Worm (Caenorhabditis elegans): ENCODE data around the gene abce-1.

The abce-1 gene

ce11 chrIII:13139301-13139700 is 14.3 kb upstream of the abce-1 start, which contains the start of gene bre-2:
bre-2 (minus strand) TSS chrIII:13139626.
- no peak for TF ChIP-seq klf-2 (GFP tag; conservative IDR thresholded peaks at IDR 0.05)
- TF ChIP-seq flt-1 (GFP tag; IDR thresholded peaks at IDR 0.05) = no peak
- TF ChIP-seq ztf-23 (GFP tag; IDR thresholded peaks at IDR 0.05) = no peak
- TF ChIP-seq ref-1 (GFP tag; conservative IDR thresholded peaks at IDR 0.05) = no peak
- no peak for TF ChIP-seq ztf-29 (GFP tag; IDR thresholded peaks at IDR 0.05)
- no peak for TF ChIP-seq cog-1 (tag; optimal IDR thresholded peaks at IDR 0.05)
- no peak for TF ChIP-seq tab-1 (GFP tag; IDR thresholded peaks at IDR 0.05)
- no peak for TF ChIP-seq med-1 (GFP tag; optimal IDR thresholded peaks at IDR 0.05; ENCODE audit: insufficient read depth)
- no peak for TF ChIP-seq T22C8.4 (GFP tag; IDR thresholded peaks at IDR 0.05)

DNA sequence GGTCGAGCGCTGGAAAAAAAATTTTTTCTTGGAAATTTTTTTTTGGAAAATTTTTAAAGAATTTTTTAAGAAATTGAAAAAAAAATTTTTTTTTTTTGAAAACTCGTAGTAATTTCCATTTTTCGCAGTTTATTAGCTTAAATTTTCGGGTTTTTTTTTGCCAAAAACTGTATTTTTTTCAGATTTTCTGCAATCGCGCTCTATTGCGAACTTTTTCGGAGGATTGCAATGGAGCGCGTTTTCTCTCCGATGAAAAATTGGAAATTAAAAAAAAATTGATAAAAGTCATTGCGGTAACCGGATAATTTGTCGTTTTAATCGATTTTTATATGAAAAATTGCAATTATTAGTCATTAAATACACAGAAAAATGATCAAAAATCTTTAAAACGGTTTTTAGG is 1.9 kb upstream of the abce-1 start:
- no peak for TF ChIP-seq med-1 (GFP tag; optimal IDR thresholded peaks at IDR 0.05; ENCODE audit: insufficient read depth)
- TF ChIP-seq cog-1 (tag; optimal IDR thresholded peaks at IDR 0.05) = no peak
- no peak for TF ChIP-seq T22C8.4 (GFP tag; IDR thresholded peaks at IDR 0.05)
- TF ChIP-seq tab-1 (GFP tag; IDR thresholded peaks at IDR 0.05) = no peak
- no peak for TF ChIP-seq ztf-23 (GFP tag; IDR thresholded peaks at IDR 0.05)
- no peak for TF ChIP-seq flt-1 (GFP tag; IDR thresholded peaks at IDR 0.05)
- no peak for TF ChIP-seq ztf-29 (GFP tag; IDR thresholded peaks at IDR 0.05)
- TF ChIP-seq klf-2 (GFP tag; conservative IDR thresholded peaks at IDR 0.05) = no peak

- TF ChIP-seq ref-1 (GFP tag; conservative IDR thresholded peaks at IDR 0.05) (no peak), T22C8.4 (GFP tag; IDR thresholded peaks at IDR 0.05) (no peak), tab-1 (GFP tag; IDR thresholded peaks at IDR 0.05) (no peak), cog-1 (tag; optimal IDR thresholded peaks at IDR 0.05) (no peak), flt-1 (GFP tag; IDR thresholded peaks at IDR 0.05) (no peak), klf-2 (GFP tag; conservative IDR thresholded peaks at IDR 0.05) (no peak), med-1 (GFP tag; optimal IDR thresholded peaks at IDR 0.05; ENCODE audit: insufficient read depth) (no peak), ztf-29 (GFP tag; IDR thresholded peaks at IDR 0.05) (no peak), ztf-23 (GFP tag; IDR thresholded peaks at IDR 0.05) (no peak)
Observed at ce11 chrIII:13152697-13153391, 773 bp upstream of the abce-1 start, which contains the start of gene Y39E4B.10. Y39E4B.10 (minus strand) TSS chrIII:13152858.

- TF ChIP-seq tab-1 (GFP tag; IDR thresholded peaks at IDR 0.05) = no peak
- TF ChIP-seq ztf-23 (GFP tag; IDR thresholded peaks at IDR 0.05) = peak; percentile 55; the same call in 1 of the 2 replicates
Observed at ce11 chrIII:13160636-13161035, 7.0 kb downstream of the abce-1 start.

- TF ChIP-seq T22C8.4 (GFP tag; IDR thresholded peaks at IDR 0.05) (no peak), klf-2 (GFP tag; conservative IDR thresholded peaks at IDR 0.05) (no peak), ref-1 (GFP tag; conservative IDR thresholded peaks at IDR 0.05) (no peak), med-1 (GFP tag; optimal IDR thresholded peaks at IDR 0.05; ENCODE audit: insufficient read depth) (no peak), ztf-29 (GFP tag; IDR thresholded peaks at IDR 0.05) (no peak), ztf-23 (GFP tag; IDR thresholded peaks at IDR 0.05) (no peak), tab-1 (GFP tag; IDR thresholded peaks at IDR 0.05) (no peak), cog-1 (tag; optimal IDR thresholded peaks at IDR 0.05) (no peak), flt-1 (GFP tag; IDR thresholded peaks at IDR 0.05) (no peak)
Observed at ce11 chrIII:13164902-13165301, 11.3 kb downstream of the abce-1 start.

- no peak for TF ChIP-seq ref-1 (GFP tag; conservative IDR thresholded peaks at IDR 0.05)
- TF ChIP-seq T22C8.4 (GFP tag; IDR thresholded peaks at IDR 0.05) = no peak
- no peak for TF ChIP-seq ztf-29 (GFP tag; IDR thresholded peaks at IDR 0.05)
- no peak for TF ChIP-seq cog-1 (tag; optimal IDR thresholded peaks at IDR 0.05)
- TF ChIP-seq flt-1 (GFP tag; IDR thresholded peaks at IDR 0.05) = no peak
Observed at ce11 chrIII:13169464-13169966, 15.9 kb downstream of the abce-1 start, which contains the start of the genes snpc-1.2 and Y39E4B.5. snpc-1.2 (minus strand) TSS chrIII:13169541. Y39E4B.5 (plus strand) TSS chrIII:13169916.

DNA sequence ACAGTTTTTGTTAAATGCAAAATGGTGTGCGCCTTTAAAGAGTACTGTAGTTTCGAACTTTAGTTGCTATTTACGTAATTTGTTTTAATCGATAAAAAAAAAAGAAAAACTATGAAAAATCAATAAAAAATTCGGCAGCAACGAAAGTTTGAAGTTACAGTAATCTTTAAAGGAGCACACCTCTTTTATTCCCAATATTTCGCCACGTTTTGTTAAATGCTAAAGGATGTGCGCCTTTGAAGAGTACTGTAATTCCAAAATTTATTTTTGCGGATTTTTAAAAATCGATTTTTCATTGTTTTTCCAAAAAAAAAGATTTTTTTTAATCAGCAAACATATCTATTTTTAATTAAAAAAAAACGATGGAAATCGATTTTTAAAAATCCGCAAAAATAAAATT is 20.1 kb downstream of the abce-1 start:
- no peak for TF ChIP-seq ref-1 (GFP tag; conservative IDR thresholded peaks at IDR 0.05)
- no peak for TF ChIP-seq cog-1 (tag; optimal IDR thresholded peaks at IDR 0.05)
- no peak for TF ChIP-seq med-1 (GFP tag; optimal IDR thresholded peaks at IDR 0.05; ENCODE audit: insufficient read depth)
- TF ChIP-seq klf-2 (GFP tag; conservative IDR thresholded peaks at IDR 0.05) = no peak
- no peak for TF ChIP-seq ztf-29 (GFP tag; IDR thresholded peaks at IDR 0.05)
- no peak for TF ChIP-seq T22C8.4 (GFP tag; IDR thresholded peaks at IDR 0.05)
- TF ChIP-seq flt-1 (GFP tag; IDR thresholded peaks at IDR 0.05) = no peak
- TF ChIP-seq tab-1 (GFP tag; IDR thresholded peaks at IDR 0.05) = no peak
- TF ChIP-seq ztf-23 (GFP tag; IDR thresholded peaks at IDR 0.05) = no peak

ce11 chrIII:13176876-13177275 is 23.3 kb downstream of the abce-1 start:
- TF ChIP-seq tab-1 (GFP tag; IDR thresholded peaks at IDR 0.05) = no peak

ce11 chrIII:13182003-13182402 is 28.4 kb downstream of the abce-1 start:
- TF ChIP-seq cog-1 (tag; optimal IDR thresholded peaks at IDR 0.05) (peak; percentile 63), ztf-23 (GFP tag; IDR thresholded peaks at IDR 0.05) (no peak), T22C8.4 (GFP tag; IDR thresholded peaks at IDR 0.05) (no peak), flt-1 (GFP tag; IDR thresholded peaks at IDR 0.05) (no peak), ztf-29 (GFP tag; IDR thresholded peaks at IDR 0.05) (peak; percentile 74)

- TF ChIP-seq ztf-23 (GFP tag; IDR thresholded peaks at IDR 0.05) = no peak
- no peak for TF ChIP-seq cog-1 (tag; optimal IDR thresholded peaks at IDR 0.05)
- TF ChIP-seq ref-1 (GFP tag; conservative IDR thresholded peaks at IDR 0.05) = no peak
- TF ChIP-seq ztf-29 (GFP tag; IDR thresholded peaks at IDR 0.05) = no peak
- no peak for TF ChIP-seq tab-1 (GFP tag; IDR thresholded peaks at IDR 0.05)
- no peak for TF ChIP-seq flt-1 (GFP tag; IDR thresholded peaks at IDR 0.05)
- TF ChIP-seq T22C8.4 (GFP tag; IDR thresholded peaks at IDR 0.05) = no peak
- TF ChIP-seq med-1 (GFP tag; optimal IDR thresholded peaks at IDR 0.05; ENCODE audit: insufficient read depth) = no peak
- TF ChIP-seq klf-2 (GFP tag; conservative IDR thresholded peaks at IDR 0.05) = no peak
Observed at ce11 chrIII:13187090-13187489, 33.5 kb downstream of the abce-1 start, which contains the start of gene gly-5. gly-5 (plus strand) TSS chrIII:13187390.

Data from whole organism, midembryonic.